Worm (Caenorhabditis elegans) whole organism, late embryonic: ENCODE results near the gene F01D5.1.

Experiments
- C08G9.2 ChIP-seq: sonication (generic microtip); optimal IDR thresholded peaks from 2 replicates; lab custom pipeline; 2016; ENCODE audit warnings: mild to moderate bottlenecking, missing genetic modification characterization, moderate library complexity, missing compliant biosample characterization
- T23F11.4 ChIP-seq: fragments of 200-800 bp; sonication (Bioruptor generic); optimal IDR thresholded peaks from 2 replicates; lab custom pipeline; 2018; ENCODE audit warnings: mild to moderate bottlenecking, missing genetic modification characterization, missing compliant biosample characterization
- Y22D7AL.16 ChIP-seq: sonication (generic microtip); optimal IDR thresholded peaks from 2 replicates; lab custom pipeline; 2016; ENCODE audit warnings: missing genetic modification characterization, missing compliant biosample characterization
- ceh-30 ChIP-seq: fragments of 150-350 bp; optimal IDR thresholded peaks from 2 replicates; lab custom pipeline; 2014; ENCODE audit warnings: missing biosample characterization, missing genetic modification characterization
- ceh-34 ChIP-seq: sonication (generic microtip); optimal IDR thresholded peaks from 2 replicates; lab custom pipeline; 2016; ENCODE audit warnings: mild to moderate bottlenecking, missing genetic modification characterization, missing compliant biosample characterization
- dve-1 ChIP-seq: sonication (generic microtip); optimal IDR thresholded peaks from 2 replicates; lab custom pipeline; 2017; ENCODE audit warnings: antibody characterized with exemption, mild to moderate bottlenecking, missing genetic modification characterization, missing compliant biosample characterization
- elt-2 ChIP-seq: sonication (generic microtip); optimal IDR thresholded peaks from 2 replicates; lab custom pipeline; 2016; ENCODE audit warnings: missing genetic modification reagents, missing genetic modification characterization, missing compliant biosample characterization
- hlh-6 ChIP-seq: sonication (generic microtip); optimal IDR thresholded peaks from 2 replicates; lab custom pipeline; 2016; ENCODE audit warnings: missing genotype, missing genetic modification characterization, missing compliant biosample characterization
- mec-3 ChIP-seq: sonication (generic microtip); optimal IDR thresholded peaks from 2 replicates; lab custom pipeline; 2016; ENCODE audit warnings: borderline replicate concordance, missing genetic modification characterization, missing compliant biosample characterization
- pha-2 ChIP-seq: sonication (generic microtip); optimal IDR thresholded peaks from 2 replicates; lab custom pipeline; 2017; ENCODE audit warnings: mild to moderate bottlenecking, missing genetic modification characterization, missing compliant biosample characterization
- tbx-2 ChIP-seq: sonication (generic microtip); optimal IDR thresholded peaks from 2 replicates; lab custom pipeline; 2016; ENCODE audit warnings: missing genetic modification characterization, missing compliant biosample characterization

DNA sequence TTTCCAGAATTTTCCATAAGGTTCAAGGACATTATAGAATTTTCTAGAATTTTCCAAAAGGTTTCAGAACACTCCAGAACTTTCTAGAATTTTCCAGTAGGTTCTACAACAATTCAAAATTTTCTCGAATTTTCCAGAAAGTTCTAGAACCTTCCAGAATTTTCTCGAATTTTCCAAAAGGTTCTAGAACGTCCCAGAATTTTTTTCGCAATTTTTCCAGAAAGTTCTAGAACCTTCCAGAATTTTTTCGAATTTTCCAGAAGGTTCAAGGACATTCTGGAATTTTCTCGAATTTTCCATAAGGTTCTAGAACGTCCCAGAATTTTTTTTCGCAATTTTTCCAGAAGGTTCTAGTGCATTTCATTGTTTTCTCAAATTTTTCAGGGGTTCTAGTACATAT lies 19.7 kb downstream of the F01D5.1 start:
- TF ChIP-seq C08G9.2 (tag; lab: Kevin White, UChicago) (no peak), tbx-2 (tag; lab: Kevin White, UChicago) (no peak), Y22D7AL.16 (tag; lab: Kevin White, UChicago) (no peak), pha-2 (tag; lab: Kevin White, UChicago) (no peak), hlh-6 (tag; lab: Kevin White, UChicago) (no peak), mec-3 (tag; lab: Kevin White, UChicago) (no peak), ceh-34 (tag; lab: Kevin White, UChicago) (no peak), dve-1 (tag; lab: Kevin White, UChicago) (no peak), T23F11.4 (GFP tag; lab: Kevin White, UChicago) (no peak), elt-2 (no peak), ceh-30 (tag; lab: Kevin White, UChicago) (no peak)
